Fruit fly (Drosophila melanogaster) whole organism, wandering third instar larva: ENCODE data around the gene mRpL4.

Experiments used
- Abd-B ChIP-seq: fragments of >200 bp; optimal IDR thresholded peaks from 2 replicates; lab custom pipeline; 2017; ENCODE audit warnings: missing biosample characterization, missing genetic modification characterization
- CG32264 ChIP-seq: fragments of 200-800 bp; sonication (Bioruptor generic); optimal IDR thresholded peaks from 2 replicates; lab custom pipeline; 2016; ENCODE audit warnings: missing biosample characterization, missing genetic modification characterization
- CG9705 ChIP-seq: fragments of 200-800 bp; sonication (Bioruptor generic); optimal IDR thresholded peaks from 2 replicates; lab custom pipeline; 2018; ENCODE audit warnings: missing biosample characterization, mild to moderate bottlenecking, missing genetic modification characterization
- CrebA ChIP-seq: fragments of 200-800 bp; sonication (Bioruptor generic); optimal IDR thresholded peaks from 2 replicates; lab custom pipeline; 2016; ENCODE audit warnings: missing biosample characterization, mild to moderate bottlenecking, missing genetic modification characterization, borderline replicate concordance
- Dif ChIP-seq: fragments of 200-275, 200-300 bp; sonication (Bioruptor generic); optimal IDR thresholded peaks from 2 replicates; lab custom pipeline; 2018; ENCODE audit warnings: missing biosample characterization, missing genetic modification characterization; ENCODE audit not compliant: partially characterized antibody
- GATAd ChIP-seq: sonication (Bioruptor generic); optimal IDR thresholded peaks from 2 replicates; lab custom pipeline; 2016; ENCODE audit warnings: missing biosample characterization, missing genetic modification characterization
- HLH106 ChIP-seq: fragments of 200-800 bp; optimal IDR thresholded peaks from 3 replicates; lab custom pipeline; 2019; ENCODE audit warnings: missing biosample characterization, mild to moderate bottlenecking, missing genetic modification characterization, moderate library complexity
- Hnf4 ChIP-seq: fragments of 200-800 bp; sonication (Bioruptor generic); optimal IDR thresholded peaks from 2 replicates; lab custom pipeline; 2016; ENCODE audit warnings: missing biosample characterization, mild to moderate bottlenecking, missing genetic modification characterization
- Hr83 ChIP-seq: fragments of 200-300 bp; sonication (Bioruptor generic); optimal IDR thresholded peaks from 2 replicates; lab custom pipeline; 2016; ENCODE audit warnings: missing biosample characterization, mild to moderate bottlenecking, missing genetic modification characterization, moderate library complexity; ENCODE audit not compliant: poor library complexity, severe bottlenecking
- Jra ChIP-seq: sonication (Bioruptor generic); optimal IDR thresholded peaks from 2 replicates; lab custom pipeline; 2016; ENCODE audit warnings: missing biosample characterization, missing genetic modification characterization
- Mio ChIP-seq: sonication (Bioruptor generic); optimal IDR thresholded peaks from 2 replicates; lab custom pipeline; 2016; ENCODE audit warnings: missing biosample characterization, missing genetic modification characterization
- N ChIP-seq: fragments of >200 bp; optimal IDR thresholded peaks from 2 replicates; lab custom pipeline; 2018; ENCODE audit warnings: missing biosample characterization, missing external identifiers, missing genetic modification characterization
- Rel ChIP-seq, 2 experiments: fragments of 200-800 bp; sonication (Bioruptor generic) in 1 of 2; optimal IDR thresholded peaks; 2 replicates in 1 of 2; 3 replicates in 1 of 2; lab custom pipeline; 2016 to 2019; ENCODE audit warnings: mild to moderate bottlenecking in 2 of 2, missing biosample characterization in 2 of 2, missing genetic modification characterization in 2 of 2, moderate library complexity in 1 of 2
- Sp1 ChIP-seq: fragments of 200-800 bp; sonication (Bioruptor generic); optimal IDR thresholded peaks from 3 replicates; lab custom pipeline; 2019; ENCODE audit warnings: missing biosample characterization, mild to moderate bottlenecking, missing genetic modification characterization, moderate library complexity
- Vsx2 ChIP-seq: fragments of 200-300, 225-300 bp; sonication (Bioruptor generic); optimal IDR thresholded peaks from 2 replicates; lab custom pipeline; 2018; ENCODE audit warnings: missing biosample characterization, missing genetic modification characterization; ENCODE audit not compliant: partially characterized antibody
- brk ChIP-seq: fragments of 200-800 bp; sonication (Bioruptor generic); optimal IDR thresholded peaks from 2 replicates; lab custom pipeline; 2016; ENCODE audit warnings: missing biosample characterization, mild to moderate bottlenecking, missing genetic modification characterization
- dl ChIP-seq, 2 experiments: fragments of 175-275, 200-275 bp in 1 of 2; fragments of 200-275 bp in 1 of 2; sonication (Bioruptor generic); optimal IDR thresholded peaks; lab custom pipeline; 2018; ENCODE audit warnings: mild to moderate bottlenecking in 2 of 2, missing biosample characterization in 2 of 2, missing genetic modification characterization in 2 of 2, moderate library complexity in 2 of 2; ENCODE audit not compliant: partially characterized antibody in 2 of 2, insufficient read depth in 1 of 2
- dmrt93B ChIP-seq: fragments of 200-800 bp; sonication (Bioruptor generic); optimal IDR thresholded peaks from 2 replicates; lab custom pipeline; 2018; ENCODE audit warnings: missing biosample characterization, mild to moderate bottlenecking, missing genetic modification characterization
- dsf ChIP-seq: sonication (Bioruptor generic); optimal IDR thresholded peaks from 2 replicates; lab custom pipeline; 2016; ENCODE audit warnings: missing biosample characterization, missing genetic modification characterization, borderline replicate concordance
- ey ChIP-seq: fragments of 200-800 bp; sonication (Bioruptor generic); optimal IDR thresholded peaks from 2 replicates; lab custom pipeline; 2016; ENCODE audit warnings: missing biosample characterization, missing genetic modification characterization
- fru ChIP-seq: fragments of 200-800 bp; sonication (Bioruptor generic); optimal IDR thresholded peaks from 3 replicates; lab custom pipeline; 2016; ENCODE audit warnings: missing biosample characterization, mild to moderate bottlenecking, missing genetic modification characterization
- jim ChIP-seq: fragments of 175-275, 200-325 bp; sonication (Bioruptor generic); optimal IDR thresholded peaks from 2 replicates; lab custom pipeline; 2016; ENCODE audit warnings: missing biosample characterization, mild to moderate bottlenecking, missing genetic modification characterization
- lola ChIP-seq: fragments of >200 bp; optimal IDR thresholded peaks from 2 replicates; lab custom pipeline; 2017; ENCODE audit warnings: missing biosample characterization, missing genetic modification characterization
- pan ChIP-seq: fragments of >200 bp; optimal IDR thresholded peaks from 2 replicates; lab custom pipeline; 2017
- psq ChIP-seq: fragments of 200-800 bp; sonication (Bioruptor generic); optimal IDR thresholded peaks from 3 replicates; lab custom pipeline; 2017; ENCODE audit warnings: missing biosample characterization, mild to moderate bottlenecking, missing genetic modification characterization, moderate library complexity
- rgr ChIP-seq: fragments of 200-800 bp; sonication (Bioruptor generic); optimal IDR thresholded peaks from 3 replicates; lab custom pipeline; 2016; ENCODE audit warnings: missing biosample characterization, mild to moderate bottlenecking, missing genetic modification characterization
- sv ChIP-seq: fragments of 200-800 bp; sonication (Bioruptor generic); optimal IDR thresholded peaks from 3 replicates; lab custom pipeline; 2016; ENCODE audit warnings: missing biosample characterization, missing genetic modification characterization
- tai ChIP-seq: sonication (Bioruptor generic); optimal IDR thresholded peaks from 2 replicates; lab custom pipeline; 2016; ENCODE audit warnings: missing biosample characterization, missing genetic modification characterization
- usp ChIP-seq: fragments of >200 bp; optimal IDR thresholded peaks from 2 replicates; lab custom pipeline; 2017; ENCODE audit warnings: missing biosample characterization, missing genetic modification characterization
- woc ChIP-seq: sonication (Bioruptor generic); optimal IDR thresholded peaks from 2 replicates; lab custom pipeline; 2016; ENCODE audit warnings: missing biosample characterization, mild to moderate bottlenecking, missing genetic modification characterization

mRpL4 gene

DNA sequence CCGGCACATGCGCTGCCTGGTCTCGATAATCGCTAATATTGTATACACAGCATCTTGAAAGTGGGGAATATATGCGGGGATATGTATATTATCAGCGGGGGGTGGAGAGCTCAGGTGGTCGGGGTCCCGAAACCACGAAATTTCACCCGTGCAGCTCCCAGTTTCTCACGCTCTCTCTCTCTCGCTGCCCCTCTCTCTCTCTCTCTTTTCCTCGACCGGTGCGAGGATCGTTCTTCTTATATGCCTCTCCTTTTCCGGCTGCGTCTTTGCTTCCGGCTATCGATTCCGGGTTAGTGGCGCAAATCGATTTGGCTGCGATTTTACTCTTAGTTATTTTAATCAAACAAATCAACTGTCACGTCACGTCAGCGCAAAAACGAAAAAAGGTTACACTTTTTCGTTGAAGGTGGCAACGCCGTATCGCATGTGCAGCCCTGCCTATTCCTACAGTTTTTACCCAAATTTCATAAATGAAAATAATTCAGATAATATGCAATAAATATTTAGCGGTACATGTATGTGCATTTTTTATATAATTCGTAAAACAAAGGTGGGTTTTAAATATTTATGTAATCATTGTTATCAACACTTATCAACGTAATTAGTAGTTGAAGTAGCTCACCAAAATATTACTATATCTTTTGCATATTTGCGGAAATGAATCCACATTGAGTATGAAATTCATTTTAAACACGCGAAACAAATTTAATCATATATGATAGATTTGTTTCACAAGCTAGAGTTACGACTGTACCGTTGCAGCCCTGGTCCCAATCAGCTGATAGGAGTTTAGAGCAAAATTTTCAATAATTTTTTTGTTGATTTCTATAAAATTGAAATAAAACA is 29.2 kb downstream of the mRpL4 start, which contains the start of the genes heix and CG17328 (continued):
- no peak for TF ChIP-seq dmrt93B (GFP tag; lab: Kevin White, UChicago)
- peak; percentile 31 for TF ChIP-seq dsf (GFP tag; lab: Kevin White, UChicago)
- peak; percentile 81 for TF ChIP-seq HLH106 (tag; lab: Kevin White, UChicago)
- no peak for TF ChIP-seq GATAd (GFP tag; lab: Kevin White, UChicago)
- TF ChIP-seq Rel (GFP tag; optimal IDR thresholded peaks at IDR 0.05; lab: Kevin White, UChicago) = no peak
- TF ChIP-seq Rel (tag; optimal IDR thresholded peaks at IDR 0.05; lab: Kevin White, UChicago) = peak; percentile 19
- no peak for TF ChIP-seq Hr83 (GFP tag; lab: Kevin White, UChicago)
- TF ChIP-seq CrebA (GFP tag; lab: Kevin White, UChicago) = no peak
- no peak for TF ChIP-seq Abd-B (GFP tag; lab: Kevin White, UChicago)
- TF ChIP-seq rgr (GFP tag; lab: Kevin White, UChicago) = peak; percentile 74
- TF ChIP-seq N = no peak
- TF ChIP-seq Hnf4 (GFP tag; lab: Kevin White, UChicago) = peak; percentile 67

DNA sequence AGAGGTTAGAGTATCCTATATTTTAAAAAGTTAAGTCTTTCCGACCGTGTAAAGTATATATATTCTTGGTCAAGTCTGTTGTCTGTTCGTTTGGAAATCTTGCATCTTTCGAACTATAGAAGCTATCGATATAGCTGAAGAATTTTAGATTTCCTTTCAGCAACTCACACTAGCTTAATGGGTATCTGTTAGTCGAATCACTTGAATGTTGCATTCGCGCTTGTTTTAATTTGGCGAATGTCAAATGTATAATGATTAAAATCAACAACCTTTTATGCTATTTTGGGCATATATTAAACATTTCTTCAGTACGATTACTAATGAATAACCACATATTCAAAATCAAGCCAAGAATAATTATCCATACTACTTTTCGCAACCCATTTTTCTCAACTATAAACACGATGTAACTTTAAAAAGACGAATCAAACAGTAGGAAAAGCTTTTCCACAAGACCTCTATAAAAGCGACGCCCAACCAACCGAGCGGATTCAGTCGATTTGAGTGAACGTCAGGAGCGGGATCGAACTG is 35.2 kb downstream of the mRpL4 start, which contains the start of gene Cyp303a1:
Gene Cyp303a1 (plus strand): TSS at position 481 of the 531 bp plus-strand sequence.
- TF ChIP-seq Vsx2 (GFP tag; lab: Kevin White, UChicago) (no peak), Dif (GFP tag; lab: Kevin White, UChicago) (no peak), usp (GFP tag; lab: Kevin White, UChicago) (no peak), Mio (GFP tag; lab: Kevin White, UChicago) (no peak), dl (GFP tag; optimal IDR thresholded peaks at IDR 0.05; lab: Kevin White, UChicago; ENCODE audit: insufficient read depth in 1 of 2, partially characterized antibody in 2 of 2) (no peak)

DNA sequence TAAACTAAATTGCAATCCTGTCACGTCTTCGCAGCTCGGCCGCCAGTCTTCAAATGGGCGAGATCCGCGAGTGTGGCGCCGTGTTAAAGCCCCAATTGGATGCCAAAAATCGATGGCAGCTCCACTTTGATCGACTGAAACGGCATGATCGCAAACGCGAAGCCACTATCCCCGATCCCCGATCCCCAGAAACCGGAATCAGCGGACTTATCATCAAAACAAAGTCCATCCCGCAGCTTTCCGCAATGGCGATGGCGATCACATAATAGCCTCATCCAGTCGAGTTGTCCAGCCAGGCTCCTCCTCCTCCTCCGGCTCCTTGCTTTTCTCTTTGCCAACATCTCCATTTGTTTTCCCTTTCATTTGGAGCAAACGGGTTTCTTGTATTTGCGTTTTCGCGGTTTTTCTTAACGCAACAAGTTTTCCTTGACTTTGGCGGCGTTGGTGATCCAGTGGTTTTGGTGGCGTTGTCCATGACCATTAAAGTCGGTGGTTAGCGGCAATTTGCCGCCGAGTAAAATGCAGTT is 35.9 kb downstream of the mRpL4 start, which contains the start of gene CG13258:
Gene CG13258 (minus strand): TSS at position 51 of the 527 bp plus-strand sequence.
- TF ChIP-seq sv (GFP tag; lab: Kevin White, UChicago) (no peak), dl (GFP tag; optimal IDR thresholded peaks at IDR 0.05; lab: Kevin White, UChicago; ENCODE audit: insufficient read depth in 1 of 2, partially characterized antibody in 2 of 2) (no peak), lola (GFP tag; lab: Kevin White, UChicago) (no peak), brk (GFP tag; lab: Kevin White, UChicago) (no peak), Hnf4 (GFP tag; lab: Kevin White, UChicago) (no peak), psq (GFP tag; lab: Kevin White, UChicago) (no peak), N (no peak)

DNA sequence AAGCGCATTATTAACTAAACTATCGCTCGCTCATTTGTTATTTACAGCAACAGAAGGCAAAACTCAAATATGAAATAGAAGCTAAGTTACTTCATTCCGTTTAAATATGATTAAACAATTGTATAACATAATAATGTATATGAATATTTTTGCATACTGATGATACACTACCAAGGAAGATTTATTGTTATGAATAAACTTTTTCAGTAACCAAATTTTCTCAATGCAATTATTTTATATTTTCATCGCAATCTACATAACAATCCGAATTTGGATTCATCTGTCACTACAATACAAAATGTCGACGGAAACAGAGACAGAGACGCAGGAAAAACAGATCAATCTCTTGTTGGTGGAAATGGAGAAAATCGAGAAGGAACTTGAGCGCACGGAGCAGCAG is 37.9 kb downstream of the mRpL4 start, which contains the start of gene CG17329:
Gene CG17329 (plus strand): TSS at position 301 of the 400 bp plus-strand sequence.
- TF ChIP-seq usp (GFP tag; lab: Kevin White, UChicago) = no peak
- TF ChIP-seq pan (lab: Kevin White, UChicago) = no peak
- TF ChIP-seq CrebA (GFP tag; lab: Kevin White, UChicago) = no peak
- no peak for TF ChIP-seq rgr (GFP tag; lab: Kevin White, UChicago)
- no peak for TF ChIP-seq Sp1 (GFP tag; lab: Kevin White, UChicago)
- no peak for TF ChIP-seq CG9705 (GFP tag; lab: Kevin White, UChicago)
- TF ChIP-seq Jra (GFP tag; lab: Kevin White, UChicago) = no peak
- TF ChIP-seq jim (GFP tag; lab: Kevin White, UChicago) = no peak
- TF ChIP-seq tai = no peak
- TF ChIP-seq dl (GFP tag; optimal IDR thresholded peaks at IDR 0.05; lab: Kevin White, UChicago; ENCODE audit: insufficient read depth in 1 of 2, partially characterized antibody in 2 of 2) = no peak
- TF ChIP-seq woc (GFP tag; lab: Kevin White, UChicago) = no peak
- no peak for TF ChIP-seq dmrt93B (GFP tag; lab: Kevin White, UChicago)
- TF ChIP-seq brk (GFP tag; lab: Kevin White, UChicago) = no peak
- no peak for TF ChIP-seq ey (GFP tag; lab: Kevin White, UChicago)
- no peak for TF ChIP-seq fru
- no peak for TF ChIP-seq psq (GFP tag; lab: Kevin White, UChicago)
- TF ChIP-seq dsf (GFP tag; lab: Kevin White, UChicago) = no peak
- TF ChIP-seq CG32264 (GFP tag; lab: Kevin White, UChicago) = no peak
